Worm (Caenorhabditis elegans): ENCODE measurements around the gene Y4C6B.1.
"Not testable (repeated sequence)": the region's sequence is repeated elsewhere in the genome, so short reads cannot be mapped to it uniquely, and the experiment has no call there.

Y4C6B.1 gene

ce11 chrIV:5354124-5354523, at the start of gene Y4C6B.1:
Y4C6B.1 (plus strand) TSS chrIV:5354488.
- TF ChIP-seq mep-1 (tag; optimal IDR thresholded peaks at IDR 0.05) (peak; percentile 18), ztf-11 (tag; optimal IDR thresholded peaks at IDR 0.05) (no peak), ceh-43 (GFP tag; optimal IDR thresholded peaks at IDR 0.05) (no peak), lsy-2 (tag; optimal IDR thresholded peaks at IDR 0.05) (peak; percentile 88), nhr-2 (tag; optimal IDR thresholded peaks at IDR 0.05) (no peak)

ce11 chrIV:5306040-5306439, 48.2 kb upstream of the Y4C6B.1 start, which contains the start of gene ZK354.8:
ZK354.8 (minus strand) TSS chrIV:5306140.
- no peak for TF ChIP-seq pha-4 (tag; optimal IDR thresholded peaks at IDR 0.05)

ce11 chrIV:5308046-5308643, 46.1 kb upstream of the Y4C6B.1 start, which contains the start of the genes ZK354.9 and msp-58:
ZK354.9 (minus strand) TSS chrIV:5308146.
msp-58 (plus strand) TSS chrIV:5308593.
- not testable (repeated sequence) for TF ChIP-seq pha-4 (tag; optimal IDR thresholded peaks at IDR 0.05); unc-62 (GFP tag; optimal IDR thresholded peaks at IDR 0.05); drap-1 (GFP tag; optimal IDR thresholded peaks at IDR 0.05)

- TF ChIP-seq ham-2 (GFP tag; optimal IDR thresholded peaks at IDR 0.05) (no peak), lsy-2 (tag; optimal IDR thresholded peaks at IDR 0.05) (no peak), unc-120 (tag; optimal IDR thresholded peaks at IDR 0.05; ENCODE audit: poor library complexity, severe bottlenecking) (no peak), elt-3 (tag; optimal IDR thresholded peaks at IDR 0.05) (no peak), mab-5 (tag; optimal IDR thresholded peaks at IDR 0.05) (no peak), elt-1 (tag; optimal IDR thresholded peaks at IDR 0.05; ENCODE audit: borderline replicate concordance, insufficient read depth) (no peak), M03D4.4 (tag; optimal IDR thresholded peaks at IDR 0.05) (no peak), snpc-4 (tag; optimal IDR thresholded peaks at IDR 0.05) (no peak), sptf-1 (tag; optimal IDR thresholded peaks at IDR 0.05) (no peak), mls-2 (tag; optimal IDR thresholded peaks at IDR 0.05) (no peak), nhr-76 (tag; optimal IDR thresholded peaks at IDR 0.05) (no peak), lin-32 (GFP tag; optimal IDR thresholded peaks at IDR 0.05) (no peak), drap-1 (GFP tag; optimal IDR thresholded peaks at IDR 0.05) (no peak), ceh-83 (GFP tag; optimal IDR thresholded peaks at IDR 0.05) (no peak), cnd-1 (tag; optimal IDR thresholded peaks at IDR 0.05) (no peak), tbx-8 (GFP tag; optimal IDR thresholded peaks at IDR 0.05) (no peak), ces-1 (GFP tag; optimal IDR thresholded peaks at IDR 0.05) (no peak)
These were observed 44.5 kb upstream of the Y4C6B.1 start, which contains the start of gene ZK354.3 for ce11 chrIV:5309742-5310141. ZK354.3 (plus strand) TSS chrIV:5310042.

DNA sequence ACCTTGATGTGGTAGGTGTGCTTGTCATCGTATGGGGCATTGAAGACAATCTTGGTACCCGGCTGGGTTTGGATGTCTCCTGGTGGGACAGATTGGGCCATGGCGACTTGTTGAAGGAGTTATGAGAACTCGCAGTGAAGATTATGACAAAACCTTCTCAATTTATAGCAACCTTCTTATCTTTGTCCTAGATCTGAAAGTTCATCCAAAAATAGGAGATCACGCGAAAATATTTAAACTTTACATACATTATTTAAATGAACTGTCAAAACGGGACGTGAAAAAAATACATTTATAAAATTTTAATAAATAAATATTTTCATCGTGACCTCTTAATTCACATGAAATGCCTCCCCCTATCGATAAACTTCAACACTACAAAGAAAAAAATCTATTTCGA, 41.3 kb upstream of the Y4C6B.1 start, which contains the start of the genes msp-59 and ZK354.2:
TSS of gene msp-59 (minus strand) at position 101 of the 400 bp plus-strand sequence.
TSS of gene ZK354.2 (plus strand) at position 395 of the 400 bp plus-strand sequence.
- TF ChIP-seq M03D4.4, lin-13, nhr-237 (tag; optimal IDR thresholded peaks at IDR 0.05): not testable (repeated sequence)

- not testable (repeated sequence) for TF ChIP-seq unc-39, ceh-39, ztf-11 (tag; optimal IDR thresholded peaks at IDR 0.05)
These were observed 38.1 kb upstream of the Y4C6B.1 start, which contains the start of gene msp-65 for ce11 chrIV:5316223-5316622. msp-65 (plus strand) TSS chrIV:5316523.

ce11 chrIV:5317106-5317505, 37.2 kb upstream of the Y4C6B.1 start:
- no peak for TF ChIP-seq elt-3 (tag; optimal IDR thresholded peaks at IDR 0.05)
- TF ChIP-seq ceh-83 (GFP tag; optimal IDR thresholded peaks at IDR 0.05): no peak
- no peak for TF ChIP-seq ceh-39 (tag; optimal IDR thresholded peaks at IDR 0.05)
- no peak for TF ChIP-seq bed-3 (GFP tag; optimal IDR thresholded peaks at IDR 0.05)
- no peak for TF ChIP-seq unc-62 (GFP tag; optimal IDR thresholded peaks at IDR 0.05)
- no peak for TF ChIP-seq lin-32 (GFP tag; optimal IDR thresholded peaks at IDR 0.05)
- TF ChIP-seq ztf-11 (tag; optimal IDR thresholded peaks at IDR 0.05): no peak
- TF ChIP-seq tbx-8 (GFP tag; optimal IDR thresholded peaks at IDR 0.05): no peak
- no peak for TF ChIP-seq ceh-43 (GFP tag; optimal IDR thresholded peaks at IDR 0.05)
- no peak for TF ChIP-seq sem-2 (GFP tag; optimal IDR thresholded peaks at IDR 0.05)
- TF ChIP-seq mab-5 (tag; optimal IDR thresholded peaks at IDR 0.05): no peak
- no peak for TF ChIP-seq snpc-4 (tag; optimal IDR thresholded peaks at IDR 0.05)
- no peak for TF ChIP-seq nhr-76 (tag; optimal IDR thresholded peaks at IDR 0.05)
- no peak for TF ChIP-seq nhr-2 (tag; optimal IDR thresholded peaks at IDR 0.05)
- no peak for TF ChIP-seq M03D4.4 (tag; optimal IDR thresholded peaks at IDR 0.05)
- TF ChIP-seq unc-39 (tag; optimal IDR thresholded peaks at IDR 0.05): no peak
- no peak for TF ChIP-seq nhr-28 (tag; optimal IDR thresholded peaks at IDR 0.05)
- no peak for TF ChIP-seq ces-1 (GFP tag; optimal IDR thresholded peaks at IDR 0.05)
